Fruit fly (Drosophila melanogaster) whole organism, embryonic: ENCODE data around the gene Kr-h2.

Experiments
- ATbp ChIP-seq: fragments of 200-800 bp; sonication (Bioruptor generic); optimal IDR thresholded peaks from 2 replicates; lab custom pipeline; 2017; ENCODE audit warnings: missing biosample characterization, mild to moderate bottlenecking, missing genetic modification characterization, missing genetic modification reagents
- Atf-2 ChIP-seq: fragments of 200-800 bp; sonication (Bioruptor generic); optimal IDR thresholded peaks from 2 replicates; lab custom pipeline; 2016; ENCODE audit warnings: missing biosample characterization, missing genetic modification characterization
- Atf3 ChIP-seq: fragments of 200-800 bp; sonication (Bioruptor generic); optimal IDR thresholded peaks from 3 replicates; lab custom pipeline; 2016; ENCODE audit warnings: missing biosample characterization, missing genetic modification characterization
- Blimp-1 ChIP-seq: fragments of 200-800 bp; sonication (Bioruptor generic); optimal IDR thresholded peaks from 3 replicates; lab custom pipeline; 2018; ENCODE audit warnings: missing biosample characterization, missing genetic modification characterization, mild to moderate bottlenecking, moderate library complexity, missing genetic modification reagents
- CG1024 ChIP-seq: fragments of 200-800 bp; sonication (Bioruptor generic); IDR thresholded peaks from 2 replicates; pipeline ENCODE4 v1.3.6; 2022; ENCODE audit warnings: missing biosample characterization, missing genetic modification characterization
- CG10366 ChIP-seq: fragments of 200-800 bp; sonication (Bioruptor generic); IDR thresholded peaks from 2 replicates; pipeline ENCODE4 v1.3.6; 2022; ENCODE audit warnings: missing biosample characterization, missing genetic modification characterization
- CG11560 ChIP-seq: fragments of 200-800 bp; sonication (Bioruptor generic); IDR thresholded peaks from 3 replicates; pipeline ENCODE4 v1.3.6; 2022; ENCODE audit warnings: missing biosample characterization, missing genetic modification characterization
- CG11696 ChIP-seq: fragments of 200-800 bp; sonication (Bioruptor generic); IDR thresholded peaks from 2 replicates; pipeline ENCODE4 v1.3.6; 2022; ENCODE audit warnings: missing biosample characterization, missing genetic modification characterization
- CG12391 ChIP-seq: fragments of 200-800 bp; sonication (Bioruptor generic); optimal IDR thresholded peaks from 3 replicates; lab custom pipeline; 2018; ENCODE audit warnings: missing biosample characterization, mild to moderate bottlenecking, missing genetic modification characterization, moderate library complexity
- CG12769 ChIP-seq: fragments of 200-800 bp; sonication (Bioruptor generic); optimal IDR thresholded peaks from 2 replicates; lab custom pipeline; 2019; ENCODE audit warnings: missing biosample characterization, mild to moderate bottlenecking, missing genetic modification characterization, moderate library complexity
- CG15269 ChIP-seq: fragments of 200-800 bp; sonication (Bioruptor generic); optimal IDR thresholded peaks from 2 replicates; lab custom pipeline; 2018; ENCODE audit warnings: missing biosample characterization, mild to moderate bottlenecking, missing genetic modification characterization, moderate library complexity
- CG2120 ChIP-seq: fragments of 200-800 bp; sonication (Bioruptor generic); optimal IDR thresholded peaks from 3 replicates; lab custom pipeline; 2016; ENCODE audit warnings: missing biosample characterization, missing genetic modification characterization
- CG2889 ChIP-seq: fragments of 200-800 bp; sonication (Bioruptor generic); IDR thresholded peaks from 3 replicates; pipeline ENCODE4 v1.3.6; 2022; ENCODE audit warnings: missing biosample characterization, missing genetic modification characterization
- CG30403 ChIP-seq: fragments of 200-800 bp; sonication (Bioruptor generic); optimal IDR thresholded peaks from 3 replicates; lab custom pipeline; 2016; ENCODE audit warnings: missing biosample characterization, missing genetic modification characterization
- CG32532 ChIP-seq: fragments of 200-800 bp; sonication (Bioruptor generic); IDR thresholded peaks from 2 replicates; pipeline ENCODE4 v1.3.6; 2022; ENCODE audit warnings: missing biosample characterization, missing genetic modification characterization
- CG4730 ChIP-seq: fragments of 200-800 bp; sonication (Bioruptor generic); IDR thresholded peaks from 2 replicates; pipeline ENCODE4 v1.3.6; 2022; ENCODE audit warnings: missing biosample characterization, missing genetic modification characterization
- Dll ChIP-seq: fragments of 200-800 bp; sonication (Bioruptor generic); IDR thresholded peaks from 4 replicates; pipeline ENCODE4 v1.3.6; 2022; ENCODE audit warnings: missing biosample characterization, missing genetic modification characterization; ENCODE audit not compliant: partially characterized antibody
- Drgx ChIP-seq: fragments of 200-800 bp; sonication (Bioruptor generic); IDR thresholded peaks from 2 replicates; pipeline ENCODE4 v1.3.6; 2022; ENCODE audit warnings: missing biosample characterization, missing genetic modification characterization
- E2f2 ChIP-seq: fragments of 200-800 bp; sonication (Bioruptor generic); IDR thresholded peaks from 2 replicates; pipeline ENCODE4 v1.3.6; 2022; ENCODE audit warnings: missing biosample characterization, missing genetic modification characterization
- Fer2 ChIP-seq: fragments of 200-800 bp; sonication (Bioruptor generic); optimal IDR thresholded peaks from 2 replicates; lab custom pipeline; 2018; ENCODE audit warnings: missing biosample characterization, mild to moderate bottlenecking, missing genetic modification characterization, moderate library complexity
- Hr51 ChIP-seq, 2 experiments: fragments of 200-800 bp; sonication (Bioruptor generic); optimal IDR thresholded peaks; 2 replicates in 1 of 2; 3 replicates in 1 of 2; lab custom pipeline; 2016 to 2018; ENCODE audit warnings: missing biosample characterization in 2 of 2, missing genetic modification characterization in 2 of 2, mild to moderate bottlenecking in 1 of 2, moderate library complexity in 1 of 2
- Nf-YA ChIP-seq: fragments of 200-800 bp; sonication (Bioruptor generic); IDR thresholded peaks from 2 replicates; pipeline ENCODE4 v1.3.6; 2022; ENCODE audit warnings: missing biosample characterization, missing genetic modification characterization
- Optix ChIP-seq: fragments of 200-800 bp; sonication (Bioruptor generic); IDR thresholded peaks from 3 replicates; pipeline ENCODE4 v1.3.6; 2022; ENCODE audit warnings: missing biosample characterization, missing genetic modification characterization
- Six4 ChIP-seq: fragments of 200-800 bp; sonication (Bioruptor generic); optimal IDR thresholded peaks from 2 replicates; lab custom pipeline; 2016; ENCODE audit warnings: missing biosample characterization, missing genetic modification characterization
- Sox100B ChIP-seq: fragments of 200-800 bp; sonication (Bioruptor generic); optimal IDR thresholded peaks from 3 replicates; lab custom pipeline; 2018; ENCODE audit warnings: missing biosample characterization, mild to moderate bottlenecking, missing genetic modification characterization
- chif ChIP-seq, 2 experiments: fragments of 200-800 bp; sonication (Bioruptor generic); optimal IDR thresholded peaks; 3 replicates each; lab custom pipeline; 2016; ENCODE audit warnings: missing biosample characterization in 2 of 2, missing genetic modification characterization in 2 of 2
- chm ChIP-seq: fragments of 200-800 bp; sonication (Bioruptor generic); IDR thresholded peaks from 2 replicates; pipeline ENCODE4 v1.3.6; 2022; ENCODE audit warnings: missing biosample characterization, missing genetic modification characterization
- ci ChIP-seq: fragments of 200-800 bp; sonication (Bioruptor generic); IDR thresholded peaks from 3 replicates; pipeline ENCODE4 v1.3.6; 2022; ENCODE audit warnings: missing biosample characterization, missing genetic modification characterization
- dimm ChIP-seq: fragments of 200-800 bp; sonication (Bioruptor generic); IDR thresholded peaks from 2 replicates; pipeline ENCODE4 v1.3.6; 2022; ENCODE audit warnings: missing biosample characterization, missing genetic modification characterization
- en ChIP-seq: fragments of 200-800 bp; sonication (Bioruptor generic); optimal IDR thresholded peaks from 2 replicates; lab custom pipeline; 2016; ENCODE audit warnings: missing biosample characterization, missing genetic modification characterization
- fd96Cb ChIP-seq: fragments of 200-800 bp; sonication (Bioruptor generic); optimal IDR thresholded peaks from 2 replicates; lab custom pipeline; 2018; ENCODE audit warnings: missing biosample characterization, mild to moderate bottlenecking, missing genetic modification characterization, moderate library complexity
- gro ChIP-seq: fragments of 200-800 bp; sonication (Bioruptor generic); optimal IDR thresholded peaks from 2 replicates; lab custom pipeline; 2016; ENCODE audit warnings: missing biosample characterization, missing genetic modification characterization
- ind ChIP-seq: fragments of 200-800 bp; sonication (Bioruptor generic); optimal IDR thresholded peaks from 3 replicates; lab custom pipeline; 2016; ENCODE audit warnings: missing biosample characterization, missing genetic modification characterization
- ken ChIP-seq: fragments of 200-800 bp; sonication (Bioruptor generic); IDR thresholded peaks from 3 replicates; pipeline ENCODE4 v1.3.6; 2022; ENCODE audit warnings: missing biosample characterization, missing genetic modification characterization
- lab ChIP-seq: fragments of 200-800 bp; sonication (Bioruptor generic); optimal IDR thresholded peaks from 3 replicates; lab custom pipeline; 2017; ENCODE audit warnings: missing biosample characterization, missing genetic modification characterization, mild to moderate bottlenecking, moderate library complexity, missing genetic modification reagents
- mld ChIP-seq: fragments of 200-800 bp; sonication (Bioruptor generic); IDR thresholded peaks from 3 replicates; pipeline ENCODE4 v1.3.6; 2022; ENCODE audit warnings: missing biosample characterization, missing genetic modification characterization; ENCODE audit not compliant: partially characterized antibody
- otp ChIP-seq: fragments of 200-800 bp; sonication (Bioruptor generic); IDR thresholded peaks from 3 replicates; pipeline ENCODE4, ENCODE4 v1.3.6; 2022; ENCODE audit warnings: missing biosample characterization, missing genetic modification characterization
- prd ChIP-seq, 3 experiments: fragments of >200 bp in 2 of 3; fragments of 200-800 bp in 1 of 3; sonication (Bioruptor generic) in 1 of 3; optimal IDR thresholded peaks in 2 of 3; IDR thresholded peaks in 1 of 3; 2 replicates in 2 of 3; 3 replicates in 1 of 3; pipeline versions ENCODE4 v1.3.6 to Lab custom; 2017 to 2022; ENCODE audit warnings: missing biosample characterization in 1 of 3, missing genetic modification characterization in 1 of 3
- row ChIP-seq: fragments of 200-800 bp; sonication (Bioruptor generic); IDR thresholded peaks from 3 replicates; pipeline ENCODE4 v1.3.6; 2022; ENCODE audit warnings: missing biosample characterization, missing genetic modification characterization
- stwl ChIP-seq: fragments of 200-800 bp; sonication (Bioruptor generic); optimal IDR thresholded peaks from 3 replicates; lab custom pipeline; 2018; ENCODE audit warnings: missing biosample characterization, mild to moderate bottlenecking, missing genetic modification characterization, moderate library complexity
- tgo ChIP-seq: fragments of 200-800 bp; sonication (Bioruptor generic); IDR thresholded peaks from 3 replicates; pipeline ENCODE4 v1.3.6; 2022; ENCODE audit warnings: missing biosample characterization, missing genetic modification characterization
- unpg ChIP-seq: fragments of 200-800 bp; sonication (Bioruptor generic); optimal IDR thresholded peaks from 3 replicates; lab custom pipeline; 2018; ENCODE audit warnings: missing biosample characterization, mild to moderate bottlenecking, missing genetic modification characterization, moderate library complexity
- zfh1 ChIP-seq: fragments of 200-800 bp; sonication (Bioruptor generic); IDR thresholded peaks from 3 replicates; pipeline ENCODE4 v1.3.6; 2022; ENCODE audit warnings: missing biosample characterization, missing genetic modification characterization

Gene Kr-h2

dm6 chr2L:6028712-6029111 lies 42.1 kb upstream of the Kr-h2 start (continued):
- TF ChIP-seq Nf-YA (0 out of 2 replicates have a peak, but pooled peaks have one; percentile 10), ind (GFP tag; lab: Kevin White, UChicago) (peak; percentile 6), en (GFP tag; lab: Kevin White, UChicago) (no peak), Blimp-1 (GFP tag; lab: Kevin White, UChicago) (no peak), row (GFP tag; lab: Robert Waterston, UW) (peak; percentile 61), CG30403 (GFP tag; lab: Kevin White, UChicago) (peak; percentile 5), fd96Cb (tag; lab: Kevin White, UChicago) (peak; percentile 11), CG1024 (no peak), chm (0 out of 2 replicates have a peak, but pooled peaks have one; percentile 37), chif (GFP tag; optimal IDR thresholded peaks at IDR 0.05; lab: Kevin White, UChicago) (peak in 1 of 2 experiments; percentile 4), Sox100B (no peak), CG15269 (no peak), ATbp (peak; percentile 33), CG11560 (tag; lab: Robert Waterston, UW) (no peak), zfh1 (GFP tag; lab: Robert Waterston, UW) (peak; percentile 37; the same call in 1 of the 3 replicates), unpg (peak; percentile 10), CG12769 (tag; lab: Kevin White, UChicago) (no peak), ken (peak; percentile 53; the same call in 1 of the 3 replicates), CG10366 (GFP tag; lab: Robert Waterston, UW) (peak; percentile 32; the same call in 1 of the 2 replicates), CG4730 (0 out of 2 replicates have a peak, but pooled peaks have one; percentile 15), mld (no peak), stwl (no peak), prd (optimal IDR thresholded peaks at IDR 0.05; lab: Kevin White, UChicago) (no peak), prd (GFP tag; IDR thresholded peaks at IDR 0.05; lab: Robert Waterston, UW) (peak; percentile 33; the same call in 1 of the 3 replicates), otp (0 out of 3 replicates have a peak, but pooled peaks have one; percentile 7), dimm (0 out of 2 replicates have a peak, but pooled peaks have one; percentile 35), Six4 (no peak), tgo (GFP tag; lab: Robert Waterston, UW) (peak; percentile 23; the same call in 1 of the 3 replicates), gro (GFP tag; lab: Kevin White, UChicago) (no peak), E2f2 (GFP tag; lab: Robert Waterston, UW) (0 out of 2 replicates have a peak, but pooled peaks have one; percentile 11), Hr51 (GFP tag; optimal IDR thresholded peaks at IDR 0.05; lab: Kevin White, UChicago) (peak in 1 of 2 experiments; percentile 7), Optix (0 out of 3 replicates have a peak, but pooled peaks have one; percentile 7), CG32532 (GFP tag; lab: Robert Waterston, UW) (no peak), Atf-2 (GFP tag; lab: Kevin White, UChicago) (no peak), CG2889 (0 out of 3 replicates have a peak, but pooled peaks have one; percentile 13), Drgx (0 out of 2 replicates have a peak, but pooled peaks have one; percentile 9), Dll (GFP tag; lab: Robert Waterston, UW) (no peak), ci (GFP tag; lab: Robert Waterston, UW) (peak; percentile 73), CG12391 (tag; lab: Kevin White, UChicago) (peak; percentile 23), lab (peak; percentile 17), CG2120 (GFP tag; lab: Kevin White, UChicago) (peak; percentile 25), Fer2 (tag; lab: Kevin White, UChicago) (no peak), CG11696 (GFP tag; lab: Robert Waterston, UW) (0 out of 2 replicates have a peak, but pooled peaks have one; percentile 34), Atf3 (GFP tag; lab: Kevin White, UChicago) (no peak)
